Worm (Caenorhabditis elegans): Measurements from ENCODE around the gene F46H5.3.

F46H5.3 gene

DNA sequence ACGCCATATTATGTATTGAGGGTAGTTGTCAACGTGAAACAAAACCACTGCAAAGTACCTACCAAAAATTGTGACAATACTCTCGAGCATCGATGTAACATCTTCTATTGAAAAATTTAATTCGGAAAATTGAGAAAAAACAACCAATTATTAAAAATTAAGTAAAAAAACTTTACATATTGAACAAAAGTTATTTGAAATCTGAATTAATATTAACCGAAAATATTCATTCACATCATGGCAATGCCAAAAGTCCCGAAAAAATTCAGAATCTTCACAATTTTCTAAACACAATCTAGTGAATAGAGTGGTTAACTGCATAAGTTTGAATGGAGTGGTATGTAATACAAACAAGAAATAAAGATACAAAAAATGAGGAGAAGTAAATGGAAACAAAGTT is at the start of gene F46H5.3:
F46H5.3 (minus strand) TSS at position 101 of the 400 bp plus-strand sequence.
- no peak for TF ChIP-seq elt-2 (tag; optimal IDR thresholded peaks at IDR 0.05)
- no peak for TF ChIP-seq ceh-31 (tag; optimal IDR thresholded peaks at IDR 0.05)
- TF ChIP-seq tbx-2 (tag; optimal IDR thresholded peaks at IDR 0.05) = no peak
- no peak for TF ChIP-seq ceh-34 (tag; optimal IDR thresholded peaks at IDR 0.05)
- no peak for TF ChIP-seq hlh-30 (tag; optimal IDR thresholded peaks at IDR 0.05; ENCODE audit: insufficient read depth)
- no peak for TF ChIP-seq npax-4 (tag; optimal IDR thresholded peaks at IDR 0.05)
- no peak for TF ChIP-seq unc-55 (GFP tag; optimal IDR thresholded peaks at IDR 0.05)
- TF ChIP-seq fkh-6 (tag; optimal IDR thresholded peaks at IDR 0.05) = no peak
- no peak for TF ChIP-seq eyg-1 (tag; optimal IDR thresholded peaks at IDR 0.05)
- no peak for TF ChIP-seq nhr-232 (tag; optimal IDR thresholded peaks at IDR 0.05)
- TF ChIP-seq nhr-11 (tag; optimal IDR thresholded peaks at IDR 0.05) = no peak
- TF ChIP-seq fax-1 (tag; optimal IDR thresholded peaks at IDR 0.05) = no peak
- TF ChIP-seq unc-3 (GFP tag; conservative IDR thresholded peaks at IDR 0.05) = no peak
- TF ChIP-seq unc-3 (tag; optimal IDR thresholded peaks at IDR 0.05) = no peak
- TF ChIP-seq ceh-45 (GFP tag; IDR thresholded peaks at IDR 0.05) = no peak
- no peak for TF ChIP-seq ets-4 (tag; optimal IDR thresholded peaks at IDR 0.05)

DNA sequence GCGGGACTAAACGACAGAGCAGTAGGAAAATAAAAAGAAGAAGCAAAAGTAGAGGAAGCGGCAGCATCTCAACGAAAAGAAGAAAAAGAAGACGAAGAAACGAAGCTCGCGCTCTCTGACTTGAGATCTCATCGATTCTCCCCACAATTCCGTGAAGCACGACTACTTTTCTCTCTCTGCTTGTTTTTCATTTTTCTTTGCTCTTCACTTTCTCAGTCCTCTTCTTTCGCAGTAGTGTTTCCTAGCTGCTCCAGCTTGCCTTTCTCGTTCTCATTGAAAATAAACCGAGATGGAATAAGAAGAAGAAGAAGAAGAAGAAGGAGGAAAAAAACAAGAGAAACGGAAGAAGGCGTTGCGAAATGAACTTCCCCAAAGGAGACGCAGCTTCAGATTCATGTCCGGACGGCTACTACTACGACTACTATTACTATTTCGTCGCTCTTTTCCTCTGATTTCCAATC is 46.3 kb upstream of the F46H5.3 start:
- TF ChIP-seq ceh-48 (tag; optimal IDR thresholded peaks at IDR 0.05) = peak; percentile 35
- peak; percentile 16 for TF ChIP-seq unc-55 (GFP tag; optimal IDR thresholded peaks at IDR 0.05)
- peak; percentile 29 for TF ChIP-seq nfya-1 (tag; optimal IDR thresholded peaks at IDR 0.05)
- TF ChIP-seq hlh-6 (tag; optimal IDR thresholded peaks at IDR 0.05) = no peak
- peak; percentile 21 for TF ChIP-seq ceh-18 (tag; optimal IDR thresholded peaks at IDR 0.05)
- TF ChIP-seq unc-42 (tag; optimal IDR thresholded peaks at IDR 0.05) = peak; percentile 70
- TF ChIP-seq ceh-31 (tag; optimal IDR thresholded peaks at IDR 0.05) = peak; percentile 77
- TF ChIP-seq tbx-2 (tag; optimal IDR thresholded peaks at IDR 0.05) = peak; percentile 53
- TF ChIP-seq tbx-7 (tag; optimal IDR thresholded peaks at IDR 0.05) = no peak
- no peak for TF ChIP-seq ref-2 (tag; optimal IDR thresholded peaks at IDR 0.05)

DNA sequence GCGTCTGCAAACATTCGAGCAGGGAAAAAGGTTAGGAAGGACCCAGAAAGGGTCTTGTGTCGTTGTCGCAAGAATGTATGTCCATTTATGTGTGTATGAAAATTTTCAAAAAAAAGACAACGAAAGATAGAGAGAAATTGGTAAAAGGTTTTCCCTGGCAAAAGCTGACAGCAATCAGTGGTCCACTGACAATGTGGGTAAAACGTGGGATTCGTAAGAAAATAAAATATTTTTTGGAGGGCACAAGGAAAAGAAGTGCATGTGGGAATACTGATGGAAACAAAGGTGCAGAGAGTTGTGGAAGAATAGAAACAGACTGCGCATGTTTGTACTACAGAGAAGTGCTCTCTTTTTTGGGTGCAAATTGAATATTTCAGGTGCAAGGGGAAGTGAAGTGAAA is 44.7 kb upstream of the F46H5.3 start:
- TF ChIP-seq T23F11.4 (GFP tag; optimal IDR thresholded peaks at IDR 0.05) (no peak), pha-2 (tag; optimal IDR thresholded peaks at IDR 0.05) (no peak), ceh-9 (tag; optimal IDR thresholded peaks at IDR 0.05) (no peak), odd-2 (tag; optimal IDR thresholded peaks at IDR 0.05) (no peak), pat-9 (tag; optimal IDR thresholded peaks at IDR 0.05) (no peak), pag-3 (tag; optimal IDR thresholded peaks at IDR 0.05; ENCODE audit: borderline replicate concordance) (no peak), ama-1 (optimal IDR thresholded peaks at IDR 0.05) (no peak), ceh-31 (tag; optimal IDR thresholded peaks at IDR 0.05) (no peak), unc-86 (tag; optimal IDR thresholded peaks at IDR 0.05) (no peak), mec-3 (tag; optimal IDR thresholded peaks at IDR 0.05; ENCODE audit: borderline replicate concordance) (no peak), zip-5 (tag; optimal IDR thresholded peaks at IDR 0.05) (no peak), dve-1 (tag; optimal IDR thresholded peaks at IDR 0.05) (no peak), C08G9.2 (tag; optimal IDR thresholded peaks at IDR 0.05) (no peak), ttx-3 (tag; optimal IDR thresholded peaks at IDR 0.05) (no peak)

DNA sequence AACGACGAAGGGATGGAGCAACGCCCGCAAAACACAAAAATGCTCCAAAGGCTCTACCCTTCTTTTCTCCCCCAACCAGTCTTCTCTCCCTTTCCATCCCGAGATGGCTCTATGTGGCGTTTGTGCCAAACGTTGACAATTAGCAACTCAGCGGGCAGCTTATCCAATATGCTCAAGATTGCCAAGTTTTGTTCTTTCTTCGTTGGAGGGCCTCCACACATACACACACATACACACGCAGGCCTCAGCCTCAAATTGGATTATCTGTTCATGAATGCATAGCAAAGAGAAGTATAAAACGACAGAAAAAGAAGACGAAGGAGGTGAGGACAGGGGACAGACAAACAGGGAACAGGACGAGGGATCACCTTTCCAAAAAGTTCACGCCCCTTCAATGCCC is 42.9 kb upstream of the F46H5.3 start:
- TF ChIP-seq unc-42 (tag; optimal IDR thresholded peaks at IDR 0.05) = peak; percentile 94
- TF ChIP-seq rnt-1 (tag; optimal IDR thresholded peaks at IDR 0.05) = no peak

Data from whole organism, late embryonic.